Fruit fly (Drosophila melanogaster) whole organism, adult: ENCODE data around the gene Csk.

Source experiments
- CG11617 ChIP-seq: fragments of 200-800 bp; sonication (Bioruptor generic); optimal IDR thresholded peaks from 2 replicates; lab custom pipeline; 2017; ENCODE audit warnings: mild to moderate bottlenecking, missing biosample characterization, missing genetic modification reagents, missing genetic modification characterization
- CG12768 ChIP-seq: fragments of 200-800 bp; sonication (Bioruptor generic); optimal IDR thresholded peaks from 2 replicates; lab custom pipeline; 2017; ENCODE audit warnings: missing biosample characterization, missing genetic modification characterization, mild to moderate bottlenecking, moderate library complexity, missing genetic modification reagents
- CG14711 ChIP-seq: fragments of 200-800 bp; sonication (Bioruptor generic); optimal IDR thresholded peaks from 2 replicates; lab custom pipeline; 2018; ENCODE audit warnings: missing biosample characterization, mild to moderate bottlenecking, missing genetic modification characterization, moderate library complexity
- CG1620 ChIP-seq: fragments of 200-800 bp; sonication (Bioruptor generic); optimal IDR thresholded peaks from 2 replicates; lab custom pipeline; 2016; ENCODE audit warnings: missing biosample characterization, missing genetic modification characterization
- CG33017 ChIP-seq: fragments of 200-800 bp; sonication (Bioruptor generic); optimal IDR thresholded peaks from 2 replicates; lab custom pipeline; 2018; ENCODE audit warnings: missing biosample characterization, mild to moderate bottlenecking, missing genetic modification characterization, moderate library complexity
- CG5204 ChIP-seq: fragments of 200-800 bp; sonication (Bioruptor generic); optimal IDR thresholded peaks from 2 replicates; lab custom pipeline; 2016; ENCODE audit warnings: missing biosample characterization, missing genetic modification characterization
- CG7045 ChIP-seq: fragments of 200-800 bp; sonication (Bioruptor generic); optimal IDR thresholded peaks from 2 replicates; lab custom pipeline; 2017; ENCODE audit warnings: missing biosample characterization, mild to moderate bottlenecking, missing genetic modification characterization
- CG7101 ChIP-seq: fragments of 200-800 bp; sonication (Bioruptor generic); optimal IDR thresholded peaks from 2 replicates; lab custom pipeline; 2018; ENCODE audit warnings: missing biosample characterization, mild to moderate bottlenecking, missing genetic modification characterization, moderate library complexity
- Clk ChIP-seq: fragments of 200-800 bp; sonication (Bioruptor generic); optimal IDR thresholded peaks from 2 replicates; lab custom pipeline; 2017; ENCODE audit warnings: missing biosample characterization, missing genetic modification characterization
- Crg-1 ChIP-seq: fragments of 200-800 bp; sonication (Bioruptor generic); optimal IDR thresholded peaks from 2 replicates; lab custom pipeline; 2016; ENCODE audit warnings: missing biosample characterization, missing genetic modification characterization
- Hr96 ChIP-seq: fragments of 200-800 bp; sonication (Bioruptor generic); optimal IDR thresholded peaks from 2 replicates; lab custom pipeline; 2016; ENCODE audit warnings: missing biosample characterization, missing genetic modification characterization
- Mnt ChIP-seq: fragments of 200-800 bp; sonication (Bioruptor generic); optimal IDR thresholded peaks from 2 replicates; lab custom pipeline; 2016; ENCODE audit warnings: missing biosample characterization, mild to moderate bottlenecking, missing genetic modification characterization
- bab1 ChIP-seq: fragments of 200-800 bp; sonication (Bioruptor generic); optimal IDR thresholded peaks from 3 replicates; lab custom pipeline; 2019; ENCODE audit warnings: missing biosample characterization, mild to moderate bottlenecking, missing genetic modification characterization, moderate library complexity
- cic ChIP-seq: fragments of 200-800 bp; sonication (Bioruptor generic); optimal IDR thresholded peaks from 2 replicates; lab custom pipeline; 2017; ENCODE audit warnings: missing biosample characterization, mild to moderate bottlenecking, missing genetic modification characterization, moderate library complexity
- cnc ChIP-seq, 2 experiments: fragments of >200 bp; optimal IDR thresholded peaks; 2 replicates each; lab custom pipeline; 2017
- kay ChIP-seq: fragments of 200-800 bp; sonication (Bioruptor generic); peaks from one replicate; lab custom pipeline; 2016; ENCODE audit warnings: missing biosample characterization, missing genetic modification characterization, borderline replicate concordance
- ovo ChIP-seq: fragments of 200-800 bp; sonication (Bioruptor generic); optimal IDR thresholded peaks from 2 replicates; lab custom pipeline; 2016; ENCODE audit warnings: missing biosample characterization, missing genetic modification characterization
- pad ChIP-seq: fragments of 200-800 bp; sonication (Bioruptor generic); optimal IDR thresholded peaks from 3 replicates; lab custom pipeline; 2017; ENCODE audit warnings: missing biosample characterization, missing genetic modification characterization, mild to moderate bottlenecking, moderate library complexity, missing genetic modification reagents
- tj ChIP-seq: fragments of 200-800 bp; sonication (Bioruptor generic); optimal IDR thresholded peaks from 3 replicates; lab custom pipeline; 2017; ENCODE audit warnings: missing biosample characterization, mild to moderate bottlenecking, missing genetic modification characterization, moderate library complexity
- toe ChIP-seq: fragments of 200-800 bp; sonication (Bioruptor generic); optimal IDR thresholded peaks from 2 replicates; lab custom pipeline; 2016; ENCODE audit warnings: missing biosample characterization, missing genetic modification characterization

Csk gene

DNA sequence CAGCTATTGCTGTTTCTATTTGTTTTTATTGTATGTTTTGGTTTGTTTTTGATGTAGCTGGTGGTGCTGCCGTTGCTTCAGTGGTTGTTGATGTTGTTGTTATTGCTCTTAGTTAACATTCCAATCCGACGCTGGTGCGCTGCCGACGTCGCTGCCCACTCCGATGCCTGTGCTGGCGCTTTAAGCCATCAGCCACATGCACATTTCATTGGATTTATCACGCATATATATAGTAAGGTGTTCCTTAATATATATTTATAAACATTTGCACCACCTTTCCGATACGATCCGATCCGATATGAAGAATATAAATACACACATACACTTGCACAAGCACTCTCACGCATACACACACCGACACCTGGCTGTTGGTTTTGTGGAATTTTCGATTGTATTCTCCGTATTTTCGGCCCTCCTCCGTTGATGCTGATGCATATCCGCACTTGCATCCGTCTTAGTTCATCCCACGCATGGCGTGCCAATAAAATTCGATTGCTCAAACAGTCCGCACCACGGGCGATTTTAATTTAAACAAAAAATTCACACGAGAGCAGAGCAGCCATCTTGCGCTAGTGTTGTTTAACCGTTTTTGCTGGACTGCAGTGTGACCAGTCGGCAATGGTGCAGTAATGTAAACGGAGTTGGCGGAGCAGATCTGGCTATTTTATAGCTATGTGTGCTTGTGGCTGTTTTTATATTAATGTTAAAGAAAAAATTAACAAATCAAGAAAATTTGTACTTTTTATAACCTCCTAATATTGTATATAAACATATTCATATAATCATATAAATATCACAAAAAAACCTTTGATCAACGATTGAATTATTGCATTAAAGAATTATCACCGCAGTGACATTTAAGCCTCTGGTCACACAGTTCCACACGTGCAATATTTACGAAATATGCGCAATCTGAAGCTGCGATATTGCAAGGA, at the start of gene Csk, which contains the start of gene Elp1:
Gene Csk (minus strand): TSS at position 602 of the 935 bp plus-strand sequence.
Gene Elp1 (plus strand): TSS at position 867 of the 935 bp plus-strand sequence.
- TF ChIP-seq Mnt (peak; percentile 97), Crg-1 (GFP tag; lab: Kevin White, UChicago) (peak; percentile 68), ovo (GFP tag; lab: Kevin White, UChicago) (peak; percentile 67), CG11617 (peak; percentile 66), CG1620 (GFP tag; lab: Kevin White, UChicago) (peak; percentile 76), Hr96 (peak; percentile 59), pad (GFP tag; lab: Kevin White, UChicago) (peak; percentile 67), CG7101 (tag; lab: Kevin White, UChicago) (peak; percentile 74), Clk (GFP tag; lab: Kevin White, UChicago) (peak; percentile 43), bab1 (peak; percentile 71), CG12768 (GFP tag; lab: Kevin White, UChicago) (no peak), tj (GFP tag; lab: Kevin White, UChicago) (peak; percentile 42), CG5204 (GFP tag; lab: Kevin White, UChicago) (peak; percentile 55), CG14711 (tag; lab: Kevin White, UChicago) (peak; percentile 47), CG33017 (tag; lab: Kevin White, UChicago) (peak; percentile 52), cic (GFP tag; lab: Kevin White, UChicago) (peak; percentile 78), CG7045 (GFP tag; lab: Kevin White, UChicago) (peak; percentile 49), toe (GFP tag; lab: Kevin White, UChicago) (peak; percentile 76), kay (GFP tag; lab: Kevin White, UChicago) (peak; percentile 65), cnc (optimal IDR thresholded peaks at IDR 0.05; lab: Kevin White, UChicago) (no peak)

- TF ChIP-seq CG33017 (tag; lab: Kevin White, UChicago) (no peak), Hr96 (no peak), ovo (GFP tag; lab: Kevin White, UChicago) (no peak), kay (GFP tag; lab: Kevin White, UChicago) (no peak), CG5204 (GFP tag; lab: Kevin White, UChicago) (no peak), bab1 (no peak), toe (GFP tag; lab: Kevin White, UChicago) (no peak), tj (GFP tag; lab: Kevin White, UChicago) (no peak), CG11617 (no peak), CG14711 (tag; lab: Kevin White, UChicago) (no peak)
Measured at dm6 chr3R:11696209-11696608, 45.7 kb upstream of the Csk start, which contains the start of gene CG14717. Gene CG14717, plus strand, starts transcription at chr3R:11696509.

dm6 chr3R:11694311-11695305, 44.1 kb upstream of the Csk start, which contains the start of gene Fer3:
Gene Fer3, minus strand, starts transcription at chr3R:11694311.
- no peak for TF ChIP-seq CG7045 (GFP tag; lab: Kevin White, UChicago)
- TF ChIP-seq pad (GFP tag; lab: Kevin White, UChicago) = no peak
- no peak for TF ChIP-seq toe (GFP tag; lab: Kevin White, UChicago)
- TF ChIP-seq CG14711 (tag; lab: Kevin White, UChicago) = no peak
- no peak for TF ChIP-seq Clk (GFP tag; lab: Kevin White, UChicago)
- TF ChIP-seq CG33017 (tag; lab: Kevin White, UChicago) = no peak
- TF ChIP-seq CG12768 (GFP tag; lab: Kevin White, UChicago) = no peak
- TF ChIP-seq CG11617 = no peak
- TF ChIP-seq CG7101 (tag; lab: Kevin White, UChicago) = no peak
- no peak for TF ChIP-seq Hr96
- no peak for TF ChIP-seq CG5204 (GFP tag; lab: Kevin White, UChicago)
- no peak for TF ChIP-seq CG1620 (GFP tag; lab: Kevin White, UChicago)
- TF ChIP-seq Crg-1 (GFP tag; lab: Kevin White, UChicago) = no peak
- TF ChIP-seq cnc (optimal IDR thresholded peaks at IDR 0.05; lab: Kevin White, UChicago) = no peak
- no peak for TF ChIP-seq cic (GFP tag; lab: Kevin White, UChicago)

DNA sequence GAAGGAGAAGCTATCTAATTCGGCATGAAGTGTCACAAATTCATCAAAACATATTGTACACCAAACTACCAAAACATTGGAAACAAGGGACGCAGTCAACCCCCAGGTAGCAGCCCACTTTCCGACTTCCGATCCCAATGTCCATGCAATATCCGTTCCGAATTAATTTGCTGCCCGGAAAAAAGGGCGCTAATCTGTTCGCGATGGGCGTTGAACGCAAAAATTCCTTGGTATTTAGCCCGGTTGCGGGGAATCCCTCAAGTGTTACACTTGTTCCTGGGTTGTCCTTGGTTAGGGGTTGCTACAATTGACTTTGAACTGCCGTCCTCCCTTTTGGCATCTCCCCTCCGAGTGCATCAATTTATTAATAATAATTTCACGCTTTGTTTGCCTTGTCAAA, 42.0 kb upstream of the Csk start:
- no peak for TF ChIP-seq kay (GFP tag; lab: Kevin White, UChicago)
- no peak for TF ChIP-seq pad (GFP tag; lab: Kevin White, UChicago)
- no peak for TF ChIP-seq CG5204 (GFP tag; lab: Kevin White, UChicago)
- TF ChIP-seq CG11617 = no peak
- no peak for TF ChIP-seq cnc (optimal IDR thresholded peaks at IDR 0.05; lab: Kevin White, UChicago)
- no peak for TF ChIP-seq Clk (GFP tag; lab: Kevin White, UChicago)
- TF ChIP-seq ovo (GFP tag; lab: Kevin White, UChicago) = no peak
- TF ChIP-seq CG14711 (tag; lab: Kevin White, UChicago) = no peak
- TF ChIP-seq CG7045 (GFP tag; lab: Kevin White, UChicago) = no peak
- no peak for TF ChIP-seq toe (GFP tag; lab: Kevin White, UChicago)
- no peak for TF ChIP-seq CG7101 (tag; lab: Kevin White, UChicago)
- TF ChIP-seq cic (GFP tag; lab: Kevin White, UChicago) = no peak
- TF ChIP-seq CG1620 (GFP tag; lab: Kevin White, UChicago) = no peak
- no peak for TF ChIP-seq bab1
- TF ChIP-seq Crg-1 (GFP tag; lab: Kevin White, UChicago) = no peak
- TF ChIP-seq tj (GFP tag; lab: Kevin White, UChicago) = no peak
- TF ChIP-seq Hr96 = no peak
- no peak for TF ChIP-seq CG12768 (GFP tag; lab: Kevin White, UChicago)
- no peak for TF ChIP-seq Mnt
- no peak for TF ChIP-seq CG33017 (tag; lab: Kevin White, UChicago)
